Worm (Caenorhabditis elegans): ENCODE data around the gene Y22D7AL.16.
"Not testable (repeated sequence)": the region's sequence is repeated elsewhere in the genome, so short reads cannot be mapped to it uniquely, and the experiment has no call there.

Y22D7AL.16 gene

ce11 chrIII:1664761-1665266 lies at the start of gene Y22D7AL.16:
TSS of gene Y22D7AL.16 (minus strand) at chrIII:1665216.
- TF ChIP-seq mes-4 (tag; optimal IDR thresholded peaks at IDR 0.05) (no peak), egrh-3 (GFP tag; IDR thresholded peaks at IDR 0.05) (peak; percentile 64; the same call in 1 of the 2 replicates), zfh-2 (GFP tag; conservative IDR thresholded peaks at IDR 0.05) (peak; percentile 76), sea-2 (GFP tag; IDR thresholded peaks at IDR 0.05) (no peak), nhr-120 (GFP tag; IDR thresholded peaks at IDR 0.05) (no peak), rpc-1 (optimal IDR thresholded peaks at IDR 0.05) (no peak), rpc-1 (tag; optimal IDR thresholded peaks at IDR 0.05) (peak; percentile 11)

- TF ChIP-seq dox-1 (GFP tag; IDR thresholded peaks at IDR 0.05) (0 out of 2 replicates have a peak, but pooled peaks have one; percentile 29), egrh-3 (GFP tag; IDR thresholded peaks at IDR 0.05) (0 out of 2 replicates have a peak, but pooled peaks have one; percentile 15), F55B11.4 (tag; optimal IDR thresholded peaks at IDR 0.05; ENCODE audit: borderline replicate concordance, insufficient read depth) (no peak)
Measured at ce11 chrIII:1713991-1714611, 49.1 kb upstream of the Y22D7AL.16 start.

- TF ChIP-seq ztf-25 (GFP tag; IDR thresholded peaks at IDR 0.05) (0 out of 2 replicates have a peak, but pooled peaks have one; percentile 33), madf-6 (GFP tag; IDR thresholded peaks at IDR 0.05) (peak; percentile 56), hsf-1 (GFP tag; IDR thresholded peaks at IDR 0.05) (peak; percentile 43; the same call in 1 of the 2 replicates), pbrm-1 (GFP tag; IDR thresholded peaks at IDR 0.05) (0 out of 2 replicates have a peak, but pooled peaks have one; percentile 37), dox-1 (GFP tag; IDR thresholded peaks at IDR 0.05) (0 out of 2 replicates have a peak, but pooled peaks have one; percentile 49), ekl-4 (GFP tag; IDR thresholded peaks at IDR 0.05) (0 out of 2 replicates have a peak, but pooled peaks have one; percentile 44), Y95B8A.8 (GFP tag; IDR thresholded peaks at IDR 0.05) (0 out of 2 replicates have a peak, but pooled peaks have one; percentile 62), F33H1.4 (GFP tag; IDR thresholded peaks at IDR 0.05) (0 out of 2 replicates have a peak, but pooled peaks have one; percentile 13), bed-1 (GFP tag; IDR thresholded peaks at IDR 0.05) (0 out of 2 replicates have a peak, but pooled peaks have one; percentile 3), lin-26 (GFP tag; IDR thresholded peaks at IDR 0.05) (peak; percentile 93), ceh-100 (GFP tag; IDR thresholded peaks at IDR 0.05) (peak; percentile 14; the same call in 1 of the 2 replicates), D2030.7 (GFP tag; IDR thresholded peaks at IDR 0.05) (peak; percentile 70), egl-44 (GFP tag; IDR thresholded peaks at IDR 0.05) (peak; percentile 85), mcd-1 (GFP tag; IDR thresholded peaks at IDR 0.05) (peak; percentile 59), ceh-91 (GFP tag; IDR thresholded peaks at IDR 0.05) (0 out of 2 replicates have a peak, but pooled peaks have one; percentile 22), rpc-1 (tag; optimal IDR thresholded peaks at IDR 0.05) (peak; percentile 6), aptf-3 (GFP tag; IDR thresholded peaks at IDR 0.05) (peak; percentile 72; the same call in 1 of the 2 replicates), nfyb-1 (GFP tag; IDR thresholded peaks at IDR 0.05) (peak; percentile 68), madf-3 (GFP tag; IDR thresholded peaks at IDR 0.05) (0 out of 2 replicates have a peak, but pooled peaks have one; percentile 72)
- not testable (repeated sequence) for TF ChIP-seq rpc-1 (optimal IDR thresholded peaks at IDR 0.05)
Measured at ce11 chrIII:1707218-1707617, 42.2 kb upstream of the Y22D7AL.16 start.

- no peak for TF ChIP-seq hlh-12 (tag; optimal IDR thresholded peaks at IDR 0.05)
- no peak for TF ChIP-seq ztf-3 (GFP tag; optimal IDR thresholded peaks at IDR 0.05)
- no peak for TF ChIP-seq F52B5.7 (tag; optimal IDR thresholded peaks at IDR 0.05)
- TF ChIP-seq aptf-3 (GFP tag; IDR thresholded peaks at IDR 0.05) = no peak
- no peak for TF ChIP-seq sdz-38 (tag; optimal IDR thresholded peaks at IDR 0.05)
- no peak for TF ChIP-seq dox-1 (GFP tag; IDR thresholded peaks at IDR 0.05)
- no peak for TF ChIP-seq egl-18 (GFP tag; IDR thresholded peaks at IDR 0.05)
Measured at ce11 chrIII:1705799-1706198, 40.8 kb upstream of the Y22D7AL.16 start, which contains the start of the genes fbxa-13 and Y22D7AR.2. TSS of gene fbxa-13 (minus strand) at chrIII:1705899. TSS of gene Y22D7AR.2 (plus strand) at chrIII:1705946.
